Worm (Caenorhabditis elegans) whole organism, L4/young adult: ENCODE results near the gene F55E10.1.

Experiments
- W03F9.2 ChIP-seq: fragments of 150-350 bp; optimal IDR thresholded peaks from 2 replicates; lab custom pipeline; 2014; ENCODE audit warnings: missing biosample characterization, missing genetic modification characterization
- him-1 ChIP-seq: sonication (generic microtip); optimal IDR thresholded peaks from 2 replicates; lab custom pipeline; 2016; ENCODE audit warnings: missing genotype, missing genetic modification reagents, missing genetic modification characterization, missing compliant biosample characterization

ce11 chrX:8310747-8311146 lies 31.0 kb upstream of the F55E10.1 start:
- TF ChIP-seq W03F9.2 (no peak), him-1 (tag; lab: Kevin White, UChicago) (no peak)
